Fruit fly (Drosophila melanogaster) whole organism, adult: Measurements from ENCODE around the gene Dip-B.

Source experiments
- CG12768 ChIP-seq: fragments of 200-800 bp; sonication (Bioruptor generic); optimal IDR thresholded peaks from 2 replicates; lab custom pipeline; 2017; ENCODE audit warnings: missing biosample characterization, missing genetic modification characterization, mild to moderate bottlenecking, moderate library complexity, missing genetic modification reagents
- CG1620 ChIP-seq: fragments of 200-800 bp; sonication (Bioruptor generic); optimal IDR thresholded peaks from 2 replicates; lab custom pipeline; 2016; ENCODE audit warnings: missing biosample characterization, missing genetic modification characterization
- CG33017 ChIP-seq: fragments of 200-800 bp; sonication (Bioruptor generic); optimal IDR thresholded peaks from 2 replicates; lab custom pipeline; 2018; ENCODE audit warnings: missing biosample characterization, mild to moderate bottlenecking, missing genetic modification characterization, moderate library complexity
- CG5204 ChIP-seq: fragments of 200-800 bp; sonication (Bioruptor generic); optimal IDR thresholded peaks from 2 replicates; lab custom pipeline; 2016; ENCODE audit warnings: missing biosample characterization, missing genetic modification characterization
- CG7045 ChIP-seq: fragments of 200-800 bp; sonication (Bioruptor generic); optimal IDR thresholded peaks from 2 replicates; lab custom pipeline; 2017; ENCODE audit warnings: missing biosample characterization, mild to moderate bottlenecking, missing genetic modification characterization
- tj ChIP-seq: fragments of 200-800 bp; sonication (Bioruptor generic); optimal IDR thresholded peaks from 3 replicates; lab custom pipeline; 2017; ENCODE audit warnings: missing biosample characterization, mild to moderate bottlenecking, missing genetic modification characterization, moderate library complexity

dm6 chr3R:13801184-13802056 lies 19.3 kb downstream of the Dip-B start:
- TF ChIP-seq tj (GFP tag; lab: Kevin White, UChicago) (no peak), CG1620 (GFP tag; lab: Kevin White, UChicago) (no peak), CG12768 (GFP tag; lab: Kevin White, UChicago) (no peak), CG33017 (tag; lab: Kevin White, UChicago) (no peak), CG5204 (GFP tag; lab: Kevin White, UChicago) (no peak), CG7045 (GFP tag; lab: Kevin White, UChicago) (no peak)
